Worm (Caenorhabditis elegans): Measurements from ENCODE around the gene Y39A1A.16.

Gene Y39A1A.16

DNA sequence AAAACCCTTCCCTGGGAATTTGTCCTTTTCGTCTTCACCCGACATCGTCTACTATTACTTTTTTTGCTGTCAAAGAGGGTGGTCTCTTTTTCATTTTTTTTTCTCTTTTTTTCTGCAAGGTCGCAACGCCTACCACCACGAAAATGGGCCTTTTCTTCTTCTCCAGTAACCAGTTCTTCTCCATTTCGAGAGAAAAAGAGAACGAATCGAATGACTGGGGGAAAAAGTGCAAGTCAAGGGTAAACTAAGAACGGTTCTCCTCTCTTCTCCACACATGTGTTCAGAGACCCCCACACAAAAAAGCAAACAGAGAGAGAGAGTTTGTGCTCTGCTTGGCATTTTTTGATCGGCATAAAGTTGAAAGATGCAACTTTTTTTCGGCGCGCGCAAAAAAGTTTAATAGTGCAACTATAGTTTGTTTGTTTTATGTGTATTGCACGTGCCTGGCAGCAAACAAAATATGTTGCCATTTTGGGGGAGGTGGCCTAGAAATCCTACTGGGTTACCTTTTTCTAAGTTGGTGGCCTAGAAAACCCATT lies 42.5 kb upstream of the Y39A1A.16 start:
- no peak for TF ChIP-seq ceh-6 (GFP tag; optimal IDR thresholded peaks at IDR 0.05)
- no peak for TF ChIP-seq K02D7.2 (tag; optimal IDR thresholded peaks at IDR 0.05)
- TF ChIP-seq hlh-8 (tag; optimal IDR thresholded peaks at IDR 0.05): no peak
- TF ChIP-seq odd-2 (tag; optimal IDR thresholded peaks at IDR 0.05): no peak
- TF ChIP-seq unc-3 (GFP tag; conservative IDR thresholded peaks at IDR 0.05): no peak
- no peak for TF ChIP-seq unc-3 (tag; optimal IDR thresholded peaks at IDR 0.05)
- no peak for TF ChIP-seq C08G9.2 (tag; optimal IDR thresholded peaks at IDR 0.05)
- TF ChIP-seq zip-5 (tag; optimal IDR thresholded peaks at IDR 0.05): no peak
- TF ChIP-seq unc-86 (tag; optimal IDR thresholded peaks at IDR 0.05): no peak
- TF ChIP-seq tbx-7 (tag; optimal IDR thresholded peaks at IDR 0.05): no peak
- TF ChIP-seq tbx-2 (tag; optimal IDR thresholded peaks at IDR 0.05): no peak
- no peak for TF ChIP-seq pat-9 (tag; optimal IDR thresholded peaks at IDR 0.05)
- no peak for TF ChIP-seq ceh-14 (tag; optimal IDR thresholded peaks at IDR 0.05)

DNA sequence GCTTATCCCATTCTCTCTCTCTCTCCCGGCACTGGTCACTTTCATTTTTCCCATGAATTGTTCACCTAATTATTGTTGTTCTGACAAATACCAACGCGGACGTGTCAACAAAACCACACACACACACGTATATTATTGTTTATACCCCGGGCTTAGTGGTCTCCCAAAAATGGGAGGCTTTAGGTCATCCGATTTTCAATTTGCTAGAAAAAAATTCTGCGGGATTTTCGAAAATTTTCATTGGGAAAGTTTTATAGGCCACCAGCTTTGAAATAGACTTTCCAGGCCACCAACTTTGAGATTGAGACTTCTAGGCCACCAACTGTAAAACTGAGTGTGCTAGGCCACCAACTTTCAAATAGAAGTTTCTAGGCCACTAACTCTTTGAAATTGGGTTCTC lies 41.1 kb upstream of the Y39A1A.16 start:
- TF ChIP-seq C38D4.7 (GFP tag; optimal IDR thresholded peaks at IDR 0.05) (no peak), syd-9 (tag; optimal IDR thresholded peaks at IDR 0.05) (no peak), unc-3 (GFP tag; conservative IDR thresholded peaks at IDR 0.05) (no peak), unc-3 (tag; optimal IDR thresholded peaks at IDR 0.05) (no peak), ahr-1 (tag; optimal IDR thresholded peaks at IDR 0.05) (no peak), Y22D7AL.16 (tag; optimal IDR thresholded peaks at IDR 0.05) (no peak), ets-4 (tag; optimal IDR thresholded peaks at IDR 0.05) (no peak), ceh-19 (GFP tag; optimal IDR thresholded peaks at IDR 0.05) (no peak), zip-5 (tag; optimal IDR thresholded peaks at IDR 0.05) (no peak), K02D7.2 (tag; optimal IDR thresholded peaks at IDR 0.05) (no peak), T23F11.4 (GFP tag; optimal IDR thresholded peaks at IDR 0.05) (no peak), ztf-16 (tag; optimal IDR thresholded peaks at IDR 0.05) (no peak), dve-1 (tag; optimal IDR thresholded peaks at IDR 0.05) (no peak), mec-3 (tag; optimal IDR thresholded peaks at IDR 0.05; ENCODE audit: borderline replicate concordance) (no peak)

DNA sequence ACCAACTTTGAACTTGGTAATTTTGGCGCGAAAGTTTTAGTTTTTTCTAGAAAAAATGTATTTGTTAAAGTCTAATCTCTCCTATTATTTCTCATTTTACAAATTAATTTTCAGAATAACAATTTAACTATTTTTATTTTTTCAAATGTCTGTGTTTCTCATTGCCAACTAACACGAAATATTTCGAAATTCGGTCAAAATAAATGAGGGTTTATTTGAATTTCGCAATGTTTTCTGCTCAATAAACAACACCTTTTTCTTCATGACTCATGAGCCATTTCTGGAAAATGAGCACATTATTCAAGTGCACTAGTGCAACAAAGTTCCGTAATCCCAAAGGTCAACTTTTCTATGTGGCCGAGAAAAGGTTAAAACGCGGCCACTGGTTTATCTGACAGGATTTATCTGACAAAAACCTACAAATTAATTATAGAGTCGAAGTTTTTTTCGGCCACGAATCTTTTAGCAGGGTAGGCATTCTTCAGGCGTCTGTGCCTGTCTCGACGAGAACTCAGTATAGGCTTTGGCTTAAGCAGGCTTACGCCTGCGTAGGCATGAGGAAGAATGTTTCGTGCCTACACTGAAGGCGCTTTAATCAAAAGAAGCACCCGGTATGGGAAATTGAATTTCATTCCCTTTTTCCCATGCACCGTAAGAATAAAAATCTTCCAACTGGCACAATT lies 40.6 kb upstream of the Y39A1A.16 start, which contains the start of gene Y39A1A.27:
TSS of gene Y39A1A.27 (plus strand) at position 633 of the 683 bp plus-strand sequence.
- no peak for TF ChIP-seq ref-2 (tag; optimal IDR thresholded peaks at IDR 0.05)
- no peak for TF ChIP-seq madf-2 (tag; optimal IDR thresholded peaks at IDR 0.05)
- no peak for TF ChIP-seq npax-4 (tag; optimal IDR thresholded peaks at IDR 0.05)
- no peak for TF ChIP-seq lim-6 (tag; optimal IDR thresholded peaks at IDR 0.05)
- TF ChIP-seq hlh-8 (tag; optimal IDR thresholded peaks at IDR 0.05): no peak
- no peak for TF ChIP-seq tbx-7 (tag; optimal IDR thresholded peaks at IDR 0.05)
- no peak for TF ChIP-seq K02D7.2 (tag; optimal IDR thresholded peaks at IDR 0.05)
- no peak for TF ChIP-seq odd-2 (tag; optimal IDR thresholded peaks at IDR 0.05)
- no peak for TF ChIP-seq ceh-24 (tag; optimal IDR thresholded peaks at IDR 0.05)
- TF ChIP-seq gmeb-2 (tag; optimal IDR thresholded peaks at IDR 0.05): no peak
- TF ChIP-seq eyg-1 (tag; optimal IDR thresholded peaks at IDR 0.05): no peak
- TF ChIP-seq ama-1 (optimal IDR thresholded peaks at IDR 0.05): no peak
- TF ChIP-seq lin-11 (tag; optimal IDR thresholded peaks at IDR 0.05): no peak
- no peak for TF ChIP-seq T23F11.4 (GFP tag; optimal IDR thresholded peaks at IDR 0.05)
- TF ChIP-seq nfya-1 (tag; optimal IDR thresholded peaks at IDR 0.05): no peak

DNA sequence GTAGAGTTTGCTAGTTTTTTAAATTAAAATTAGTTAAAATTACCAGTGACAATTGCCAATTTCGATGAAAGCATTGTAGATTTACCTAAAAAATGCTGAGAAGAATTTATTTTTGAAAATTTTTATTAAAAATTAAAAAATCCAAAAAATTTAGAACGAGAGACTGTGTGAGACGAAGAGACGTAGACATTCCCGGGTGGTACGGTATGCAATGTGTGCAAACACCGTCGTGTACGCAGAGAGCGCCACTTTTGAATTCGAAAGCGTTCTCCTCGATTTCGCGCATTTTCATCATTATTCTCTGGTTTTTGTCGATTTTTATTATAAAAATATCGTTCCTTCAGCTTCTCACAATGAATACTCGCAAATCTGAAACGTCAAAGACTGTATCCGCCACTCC lies 36.3 kb upstream of the Y39A1A.16 start, which contains the start of the genes dhs-11 and orc-1:
TSS of gene dhs-11 (minus strand) at position 85 of the 400 bp plus-strand sequence.
TSS of gene orc-1 (plus strand) at position 349 of the 400 bp plus-strand sequence.
- TF ChIP-seq nfya-1 (tag; optimal IDR thresholded peaks at IDR 0.05) (peak; percentile 22), C38D4.7 (GFP tag; optimal IDR thresholded peaks at IDR 0.05) (no peak), ceh-9 (tag; optimal IDR thresholded peaks at IDR 0.05) (no peak), tbx-2 (tag; optimal IDR thresholded peaks at IDR 0.05) (no peak), ceh-31 (tag; optimal IDR thresholded peaks at IDR 0.05) (no peak)
